Fruit fly (Drosophila melanogaster) whole organism, embryonic: ENCODE results near the gene CG14054.

ENCODE experiments used
- Awh ChIP-seq: fragments of 200-800 bp; sonication (Bioruptor generic); IDR thresholded peaks from 2 replicates; pipeline ENCODE4, ENCODE4 v1.3.6; 2022; ENCODE audit warnings: missing biosample characterization, missing genetic modification characterization
- B-H1 ChIP-seq: fragments of 200-800 bp; sonication (Bioruptor generic); IDR thresholded peaks from 3 replicates; pipeline ENCODE4 v1.3.6; 2022; ENCODE audit warnings: missing biosample characterization, missing genetic modification characterization
- CG11085 ChIP-seq: fragments of 200-800 bp; sonication (Bioruptor generic); IDR thresholded peaks from 2 replicates; pipeline ENCODE4 v1.3.6; 2022; ENCODE audit warnings: missing biosample characterization, missing genetic modification characterization
- CG11456 ChIP-seq: fragments of 200-800 bp; sonication (Bioruptor generic); IDR thresholded peaks from 3 replicates; pipeline ENCODE4 v1.3.6; 2022; ENCODE audit warnings: missing biosample characterization, missing genetic modification characterization
- CG12071 ChIP-seq: fragments of 200-800 bp; sonication (Bioruptor generic); optimal IDR thresholded peaks from 3 replicates; lab custom pipeline; 2018; ENCODE audit warnings: missing biosample characterization, mild to moderate bottlenecking, missing genetic modification characterization
- CG12659 ChIP-seq: fragments of 200-800 bp; sonication (Bioruptor generic); optimal IDR thresholded peaks from 3 replicates; lab custom pipeline; 2017; ENCODE audit warnings: mild to moderate bottlenecking, missing biosample characterization, missing genetic modification reagents, missing genetic modification characterization
- CG12769 ChIP-seq: fragments of 200-800 bp; sonication (Bioruptor generic); optimal IDR thresholded peaks from 2 replicates; lab custom pipeline; 2019; ENCODE audit warnings: missing biosample characterization, mild to moderate bottlenecking, missing genetic modification characterization, moderate library complexity
- CG17186 ChIP-seq: fragments of 200-800 bp; sonication (Bioruptor generic); optimal IDR thresholded peaks from 3 replicates; lab custom pipeline; 2017; ENCODE audit warnings: missing biosample characterization, missing genetic modification reagents, missing genetic modification characterization
- CG17328 ChIP-seq: fragments of 200-800 bp; sonication (Bioruptor generic); IDR thresholded peaks from 2 replicates; pipeline ENCODE4 v1.3.6; 2022; ENCODE audit warnings: missing biosample characterization, missing genetic modification characterization
- CG17361 ChIP-seq: fragments of 200-800 bp; sonication (Bioruptor generic); IDR thresholded peaks from 3 replicates; pipeline ENCODE4 v1.3.6; 2022; ENCODE audit warnings: missing biosample characterization, missing genetic modification characterization
- CG17568 ChIP-seq: fragments of 200-800 bp; sonication (Bioruptor generic); optimal IDR thresholded peaks from 2 replicates; lab custom pipeline; 2018; ENCODE audit warnings: missing biosample characterization, mild to moderate bottlenecking, missing genetic modification characterization, moderate library complexity
- CG17912 ChIP-seq: fragments of 200-800 bp; sonication (Bioruptor generic); optimal IDR thresholded peaks from 2 replicates; lab custom pipeline; 2018; ENCODE audit warnings: missing biosample characterization, mild to moderate bottlenecking, missing genetic modification characterization
- CG18599 ChIP-seq: fragments of 200-800 bp; sonication (Bioruptor generic); optimal IDR thresholded peaks from 3 replicates; lab custom pipeline; 2017; ENCODE audit warnings: missing biosample characterization, missing genetic modification characterization, mild to moderate bottlenecking, moderate library complexity, missing genetic modification reagents
- CG2678 ChIP-seq: fragments of 200-800 bp; sonication (Bioruptor generic); optimal IDR thresholded peaks from 3 replicates; lab custom pipeline; 2019; ENCODE audit warnings: missing biosample characterization, mild to moderate bottlenecking, missing genetic modification characterization, moderate library complexity
- CG2712 ChIP-seq: fragments of 200-800 bp; optimal IDR thresholded peaks from 3 replicates; lab custom pipeline; 2019; ENCODE audit warnings: missing biosample characterization, mild to moderate bottlenecking, missing genetic modification characterization, moderate library complexity
- CG32767 ChIP-seq: fragments of 200-800 bp; sonication (Bioruptor generic); IDR thresholded peaks from 2 replicates; pipeline ENCODE4 v1.3.6; 2022; ENCODE audit warnings: missing biosample characterization, missing genetic modification characterization
- CG3281 ChIP-seq: fragments of 200-800 bp; sonication (Bioruptor generic); optimal IDR thresholded peaks from 3 replicates; lab custom pipeline; 2017; ENCODE audit warnings: missing biosample characterization, mild to moderate bottlenecking, missing genetic modification characterization
- CG4617 ChIP-seq: fragments of 200-800 bp; sonication (Bioruptor generic); optimal IDR thresholded peaks from 3 replicates; lab custom pipeline; 2016; ENCODE audit warnings: missing biosample characterization, missing genetic modification characterization, borderline replicate concordance
- CG4730 ChIP-seq: fragments of 200-800 bp; sonication (Bioruptor generic); IDR thresholded peaks from 2 replicates; pipeline ENCODE4 v1.3.6; 2022; ENCODE audit warnings: missing biosample characterization, missing genetic modification characterization
- CG7987 ChIP-seq: fragments of 200-800 bp; sonication (Bioruptor generic); optimal IDR thresholded peaks from 2 replicates; lab custom pipeline; 2018; ENCODE audit warnings: missing biosample characterization, mild to moderate bottlenecking, missing genetic modification characterization, moderate library complexity
- CG8478 ChIP-seq: fragments of >200 bp; optimal IDR thresholded peaks from 2 replicates; lab custom pipeline; 2018
- CG8944 ChIP-seq: fragments of 200-800 bp; sonication (Bioruptor generic); optimal IDR thresholded peaks from 3 replicates; lab custom pipeline; 2016; ENCODE audit warnings: missing biosample characterization, missing genetic modification characterization
- CG9609 ChIP-seq: fragments of 200-800 bp; sonication (Bioruptor generic); optimal IDR thresholded peaks from 3 replicates; lab custom pipeline; 2016; ENCODE audit warnings: missing biosample characterization, missing genetic modification characterization
- Dad ChIP-seq: fragments of 200-800 bp; sonication (Bioruptor generic); optimal IDR thresholded peaks from 3 replicates; lab custom pipeline; 2016; ENCODE audit warnings: missing biosample characterization, missing genetic modification characterization
- Dfd ChIP-seq, 2 experiments: fragments of >200 bp; optimal IDR thresholded peaks; 2 replicates each; lab custom pipeline; 2017; ENCODE audit warnings: missing biosample characterization in 2 of 2, missing genetic modification characterization in 2 of 2
- H2.0 ChIP-seq: fragments of 200-800 bp; sonication (Bioruptor generic); IDR thresholded peaks from 2 replicates; pipeline ENCODE4 v1.3.6; 2022; ENCODE audit warnings: missing biosample characterization, missing genetic modification characterization
- Hand ChIP-seq: fragments of 200-800 bp; sonication (Bioruptor generic); optimal IDR thresholded peaks from 2 replicates; lab custom pipeline; 2017; ENCODE audit warnings: mild to moderate bottlenecking, missing biosample characterization, missing genetic modification reagents, missing genetic modification characterization
- Jarid2 ChIP-seq: fragments of 200-800 bp; sonication (Bioruptor generic); optimal IDR thresholded peaks from 3 replicates; lab custom pipeline; 2017; ENCODE audit warnings: mild to moderate bottlenecking, missing biosample characterization, missing genetic modification reagents, missing genetic modification characterization
- Kr ChIP-seq: fragments of 200-800 bp; sonication (Bioruptor generic); optimal IDR thresholded peaks from 2 replicates; lab custom pipeline; 2017; ENCODE audit warnings: missing biosample characterization, mild to moderate bottlenecking, missing genetic modification characterization
- Lpt ChIP-seq: fragments of >200 bp; optimal IDR thresholded peaks from 2 replicates; lab custom pipeline; 2018; ENCODE audit warnings: missing biosample characterization, missing genetic modification characterization
- Myb ChIP-seq: fragments of 200-800 bp; sonication (Bioruptor generic); optimal IDR thresholded peaks from 2 replicates; lab custom pipeline; 2016; ENCODE audit warnings: missing biosample characterization, missing genetic modification characterization
- Nf-YC ChIP-seq: fragments of 200-800 bp; optimal IDR thresholded peaks from 3 replicates; lab custom pipeline; 2019; ENCODE audit warnings: missing biosample characterization, mild to moderate bottlenecking, missing genetic modification characterization, moderate library complexity
- Rfx ChIP-seq: fragments of 200-800 bp; sonication (Bioruptor generic); IDR thresholded peaks from 2 replicates; pipeline ENCODE4 v1.3.6; 2022; ENCODE audit warnings: missing biosample characterization, missing genetic modification characterization
- Tbp ChIP-seq: fragments of >200 bp; optimal IDR thresholded peaks from 2 replicates; lab custom pipeline; 2018; ENCODE audit warnings: missing biosample characterization, missing genetic modification characterization
- amos ChIP-seq: fragments of 200-800 bp; sonication (Bioruptor generic); IDR thresholded peaks from 2 replicates; pipeline ENCODE4 v1.3.6; 2022; ENCODE audit warnings: missing biosample characterization, missing genetic modification characterization; ENCODE audit not compliant: partially characterized antibody
- ara ChIP-seq: fragments of 200-800 bp; sonication (Bioruptor generic); IDR thresholded peaks from 2 replicates; pipeline ENCODE4 v1.3.6; 2022; ENCODE audit warnings: missing biosample characterization, missing genetic modification characterization
- cwo ChIP-seq: fragments of 200-800 bp; sonication (Bioruptor generic); optimal IDR thresholded peaks from 3 replicates; lab custom pipeline; 2017; ENCODE audit warnings: missing biosample characterization, missing genetic modification characterization, mild to moderate bottlenecking, moderate library complexity, missing genetic modification reagents
- disco-r ChIP-seq: fragments of 200-800 bp; sonication (Bioruptor generic); optimal IDR thresholded peaks from 2 replicates; lab custom pipeline; 2016; ENCODE audit warnings: missing biosample characterization, missing genetic modification characterization
- grn ChIP-seq: fragments of 200-800 bp; sonication (Bioruptor generic); optimal IDR thresholded peaks from 3 replicates; lab custom pipeline; 2017; ENCODE audit warnings: missing biosample characterization, missing genetic modification characterization
- gt ChIP-seq: fragments of 200-800 bp; sonication (Bioruptor generic); IDR thresholded peaks from 2 replicates; pipeline ENCODE4 v1.3.6; 2022; ENCODE audit warnings: missing biosample characterization, missing genetic modification characterization
- jigr1 ChIP-seq: fragments of 200-800 bp; sonication (Bioruptor generic); IDR thresholded peaks from 3 replicates; pipeline ENCODE4 v1.3.6; 2022; ENCODE audit warnings: missing biosample characterization, missing genetic modification characterization
- jumu ChIP-seq: fragments of 200-800 bp; sonication (Bioruptor generic); optimal IDR thresholded peaks from 3 replicates; lab custom pipeline; 2016; ENCODE audit warnings: missing biosample characterization, missing genetic modification characterization
- lbe ChIP-seq: fragments of 200-800 bp; sonication (Bioruptor generic); optimal IDR thresholded peaks from 2 replicates; lab custom pipeline; 2016; ENCODE audit warnings: missing biosample characterization, mild to moderate bottlenecking, missing genetic modification characterization
- sens ChIP-seq: fragments of 200-800 bp; sonication (Bioruptor generic); peaks from one replicate; lab custom pipeline; 2016; ENCODE audit warnings: missing biosample characterization, missing genetic modification characterization
- toy ChIP-seq: fragments of 200-800 bp; sonication (Bioruptor generic); IDR thresholded peaks from 2 replicates; pipeline ENCODE4 v1.3.6; 2022; ENCODE audit warnings: missing biosample characterization, missing genetic modification characterization
- vnd ChIP-seq: fragments of 200-800 bp; sonication (Bioruptor generic); IDR thresholded peaks from 3 replicates; pipeline ENCODE4 v1.3.6; 2022; ENCODE audit warnings: missing biosample characterization, missing genetic modification characterization; ENCODE audit not compliant: partially characterized antibody
- vvl ChIP-seq: fragments of 200-800 bp; sonication (Bioruptor generic); IDR thresholded peaks from 2 replicates; pipeline ENCODE4 v1.3.6; 2022; ENCODE audit warnings: missing biosample characterization, missing genetic modification characterization
- wdn ChIP-seq: fragments of 200-800 bp; sonication (Bioruptor generic); IDR thresholded peaks from 2 replicates; pipeline ENCODE4 v1.3.6; 2022; ENCODE audit warnings: missing biosample characterization, missing genetic modification characterization
- wek ChIP-seq: fragments of 200-800 bp; sonication (Bioruptor generic); optimal IDR thresholded peaks from 3 replicates; lab custom pipeline; 2018; ENCODE audit warnings: missing biosample characterization, mild to moderate bottlenecking, missing genetic modification characterization, moderate library complexity

CG14054 gene

DNA sequence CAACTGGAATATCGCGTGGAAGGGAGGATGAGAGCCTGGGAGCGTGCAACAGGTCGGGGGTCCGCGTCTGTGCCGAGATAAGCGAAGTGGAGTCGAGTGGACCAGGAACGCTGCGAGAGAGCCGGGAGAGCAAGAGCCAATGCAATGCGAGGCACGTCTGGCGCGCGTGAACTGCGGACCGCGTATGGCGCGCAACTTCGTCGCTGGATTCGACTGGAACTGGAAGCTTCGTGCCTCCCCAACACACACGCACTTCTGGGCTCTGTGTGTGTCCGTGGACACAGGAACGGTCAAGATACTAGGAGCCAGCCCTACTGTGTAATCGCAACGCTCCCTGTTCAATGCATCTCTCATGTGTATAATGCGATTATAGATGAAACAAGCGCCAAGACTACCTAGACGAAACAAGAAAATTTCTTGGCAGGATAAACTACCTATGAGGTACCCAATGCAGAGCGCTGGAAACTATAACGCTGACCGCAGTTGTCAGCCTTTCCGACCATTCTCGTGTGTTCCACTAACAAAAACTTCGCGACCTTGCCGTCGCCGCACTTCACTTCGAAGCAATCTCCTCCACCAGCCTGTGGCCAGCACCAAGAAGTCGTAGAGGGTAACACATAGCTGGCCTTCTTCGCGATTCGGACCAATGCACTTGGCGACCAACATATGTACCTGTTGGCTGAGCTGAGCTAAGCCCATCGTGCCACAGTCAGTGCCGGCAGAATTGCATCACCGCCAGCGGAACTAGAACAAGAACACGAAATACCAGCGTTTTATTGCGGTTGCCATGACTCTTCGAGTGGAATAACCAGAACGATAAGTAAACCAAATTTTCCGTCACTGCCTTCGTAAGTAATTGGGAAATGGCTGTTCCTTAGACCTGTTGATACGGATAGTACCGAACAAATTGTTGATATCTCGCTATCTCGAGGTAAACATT, 6.0 kb upstream of the CG14054 start, which contains the start of gene Rtca (continued):
- peak; percentile 6 for TF ChIP-seq Jarid2
- peak; percentile 35 for TF ChIP-seq lbe (GFP tag; lab: Kevin White, UChicago)
- TF ChIP-seq CG17568 (GFP tag; lab: Kevin White, UChicago): no peak
- TF ChIP-seq CG17328 (GFP tag; lab: Robert Waterston, UW): 0 out of 2 replicates have a peak, but pooled peaks have one; percentile 26
- peak; percentile 81 for TF ChIP-seq CG2678 (tag; lab: Kevin White, UChicago)
- TF ChIP-seq CG32767 (GFP tag; lab: Robert Waterston, UW): no peak
- peak; percentile 59 for TF ChIP-seq CG12071
- TF ChIP-seq CG12769 (tag; lab: Kevin White, UChicago): peak; percentile 75
- no peak for TF ChIP-seq gt (GFP tag; lab: Robert Waterston, UW)
- no peak for TF ChIP-seq grn (GFP tag; lab: Kevin White, UChicago)
- TF ChIP-seq CG7987: peak; percentile 82
- TF ChIP-seq Myb (GFP tag; lab: Kevin White, UChicago): peak; percentile 66
- peak; percentile 62; the same call in 1 of the 3 replicates for TF ChIP-seq CG11456 (GFP tag; lab: Robert Waterston, UW)
- TF ChIP-seq cwo (GFP tag; lab: Kevin White, UChicago): peak; percentile 73
- peak; percentile 59 for TF ChIP-seq CG8944 (GFP tag; lab: Kevin White, UChicago)
- 0 out of 2 replicates have a peak, but pooled peaks have one; percentile 15 for TF ChIP-seq ara
- TF ChIP-seq toy: no peak
- peak; percentile 51 for TF ChIP-seq jumu (GFP tag; lab: Kevin White, UChicago)
- TF ChIP-seq Dfd (GFP tag; optimal IDR thresholded peaks at IDR 0.05; lab: Kevin White, UChicago): no peak
- TF ChIP-seq vvl (GFP tag; lab: Robert Waterston, UW): peak; percentile 78
- no peak for TF ChIP-seq wek (GFP tag; lab: Kevin White, UChicago)
- no peak for TF ChIP-seq CG11085
- peak; percentile 48; the same call in 2 of the 3 replicates for TF ChIP-seq CG17361 (GFP tag; lab: Robert Waterston, UW)
- TF ChIP-seq B-H1: peak; percentile 48; the same call in 1 of the 3 replicates
- no peak for TF ChIP-seq Tbp
- peak; percentile 53 for TF ChIP-seq CG2712
- peak; percentile 23; the same call in 1 of the 2 replicates for TF ChIP-seq amos (GFP tag; lab: Robert Waterston, UW)
- peak; percentile 60 for TF ChIP-seq H2.0
- no peak for TF ChIP-seq CG4730
- TF ChIP-seq vnd: no peak
- TF ChIP-seq CG17912 (GFP tag; lab: Kevin White, UChicago): no peak
- peak; percentile 78 for TF ChIP-seq CG3281 (GFP tag; lab: Kevin White, UChicago)
- no peak for TF ChIP-seq Lpt (GFP tag; lab: Kevin White, UChicago)
- TF ChIP-seq CG9609 (GFP tag; lab: Kevin White, UChicago): peak; percentile 74
- TF ChIP-seq wdn (GFP tag; lab: Robert Waterston, UW): peak; percentile 56
- TF ChIP-seq Nf-YC (tag; lab: Kevin White, UChicago): peak; percentile 56
- no peak for TF ChIP-seq CG17186 (GFP tag; lab: Kevin White, UChicago)
- peak; percentile 80 for TF ChIP-seq Hand (GFP tag; lab: Kevin White, UChicago)
- peak; percentile 80 for TF ChIP-seq CG12659 (GFP tag; lab: Kevin White, UChicago)
- TF ChIP-seq sens: peak; percentile 84
- no peak for TF ChIP-seq disco-r
- TF ChIP-seq Awh (GFP tag; lab: Robert Waterston, UW): no peak
- TF ChIP-seq Rfx (GFP tag; lab: Robert Waterston, UW): peak; percentile 73
- peak; percentile 93 for TF ChIP-seq CG18599
- no peak for TF ChIP-seq jigr1
- TF ChIP-seq Kr (GFP tag; lab: Kevin White, UChicago): no peak
- peak; percentile 14 for TF ChIP-seq CG4617 (GFP tag; lab: Kevin White, UChicago)
- no peak for TF ChIP-seq CG8478 (lab: Kevin White, UChicago)
- peak; percentile 56 for TF ChIP-seq Dad
